Fruit fly (Drosophila melanogaster) whole organism, prepupa: Measurements from ENCODE around the gene Tango9.

ENCODE experiments used
- CG11762 ChIP-seq: fragments of 200-800 bp; sonication (Bioruptor generic); optimal IDR thresholded peaks from 3 replicates; lab custom pipeline; 2016; ENCODE audit warnings: missing biosample characterization, missing genetic modification characterization; ENCODE audit not compliant: insufficient read depth
- CG3032 ChIP-seq: fragments of 200-800 bp; optimal IDR thresholded peaks from 2 replicates; lab custom pipeline; 2019; ENCODE audit warnings: missing biosample characterization, mild to moderate bottlenecking, missing genetic modification characterization, moderate library complexity
- CG6276 ChIP-seq: fragments of 200-800 bp; sonication (Bioruptor generic); optimal IDR thresholded peaks from 2 replicates; lab custom pipeline; 2017; ENCODE audit warnings: missing biosample characterization, mild to moderate bottlenecking, missing genetic modification characterization
- CG6854 ChIP-seq: fragments of 200-800 bp; sonication (Bioruptor generic); optimal IDR thresholded peaks from 2 replicates; lab custom pipeline; 2017; ENCODE audit warnings: missing biosample characterization, mild to moderate bottlenecking, missing genetic modification characterization
- CG9139 ChIP-seq: fragments of 200-800 bp; sonication (Bioruptor generic); optimal IDR thresholded peaks from 3 replicates; lab custom pipeline; 2017; ENCODE audit warnings: missing biosample characterization, mild to moderate bottlenecking, missing genetic modification characterization
- Eip75B ChIP-seq: fragments of 200-800 bp; sonication (Bioruptor generic); optimal IDR thresholded peaks from 3 replicates; lab custom pipeline; 2016; ENCODE audit warnings: missing biosample characterization, missing genetic modification characterization
- Hr4 ChIP-seq: fragments of 200-800 bp; sonication (Bioruptor generic); optimal IDR thresholded peaks from 3 replicates; lab custom pipeline; 2016; ENCODE audit warnings: missing biosample characterization, missing genetic modification characterization
- Met ChIP-seq: fragments of 200-800 bp; sonication (Bioruptor generic); optimal IDR thresholded peaks from 3 replicates; lab custom pipeline; 2016; ENCODE audit warnings: missing biosample characterization, missing genetic modification characterization
- Sox102F ChIP-seq: fragments of 200-800 bp; sonication (Bioruptor generic); optimal IDR thresholded peaks from 2 replicates; lab custom pipeline; 2016; ENCODE audit warnings: missing biosample characterization, mild to moderate bottlenecking, missing genetic modification characterization
- Sox14 ChIP-seq: fragments of 200-800 bp; sonication (Bioruptor generic); optimal IDR thresholded peaks from 3 replicates; lab custom pipeline; 2016; ENCODE audit warnings: missing biosample characterization, missing genetic modification characterization
- dsx ChIP-seq: fragments of 200-800 bp; optimal IDR thresholded peaks from 3 replicates; lab custom pipeline; 2019; ENCODE audit warnings: missing biosample characterization, mild to moderate bottlenecking, missing genetic modification characterization, moderate library complexity; ENCODE audit not compliant: poor library complexity, severe bottlenecking
- salr ChIP-seq, 2 experiments: fragments of 200-800 bp; sonication (Bioruptor generic); optimal IDR thresholded peaks; 3 replicates each; lab custom pipeline; 2016 to 2018; ENCODE audit warnings: missing biosample characterization in 2 of 2, missing genetic modification characterization in 2 of 2, mild to moderate bottlenecking in 1 of 2
- topi ChIP-seq: fragments of 200-800 bp; sonication (Bioruptor generic); optimal IDR thresholded peaks from 3 replicates; lab custom pipeline; 2016; ENCODE audit warnings: missing biosample characterization, missing genetic modification characterization

dm6 chr3R:11977336-11977678 is 2.6 kb upstream of the Tango9 start:
- TF ChIP-seq topi (GFP tag; lab: Kevin White, UChicago) (no peak), Met (GFP tag; lab: Kevin White, UChicago) (no peak), CG6854 (GFP tag; lab: Kevin White, UChicago) (no peak), CG6276 (GFP tag; lab: Kevin White, UChicago) (peak; percentile 50), CG3032 (tag; lab: Kevin White, UChicago) (no peak), Eip75B (GFP tag; lab: Kevin White, UChicago) (no peak), Hr4 (GFP tag; lab: Kevin White, UChicago) (peak; percentile 41), salr (GFP tag; optimal IDR thresholded peaks at IDR 0.05; lab: Kevin White, UChicago) (peak in 1 of 2 experiments; percentile 18), Sox14 (GFP tag; lab: Kevin White, UChicago) (no peak), dsx (GFP tag; lab: Kevin White, UChicago) (no peak), CG11762 (GFP tag; lab: Kevin White, UChicago) (no peak), CG9139 (GFP tag; lab: Kevin White, UChicago) (no peak), Sox102F (GFP tag; lab: Kevin White, UChicago) (no peak)
